Worm (Caenorhabditis elegans): Measurements from ENCODE around the gene fbxa-28.
A peak's percentile ranks its signal among the peaks of the same experiment; 100 is the strongest.

The fbxa-28 gene

DNA sequence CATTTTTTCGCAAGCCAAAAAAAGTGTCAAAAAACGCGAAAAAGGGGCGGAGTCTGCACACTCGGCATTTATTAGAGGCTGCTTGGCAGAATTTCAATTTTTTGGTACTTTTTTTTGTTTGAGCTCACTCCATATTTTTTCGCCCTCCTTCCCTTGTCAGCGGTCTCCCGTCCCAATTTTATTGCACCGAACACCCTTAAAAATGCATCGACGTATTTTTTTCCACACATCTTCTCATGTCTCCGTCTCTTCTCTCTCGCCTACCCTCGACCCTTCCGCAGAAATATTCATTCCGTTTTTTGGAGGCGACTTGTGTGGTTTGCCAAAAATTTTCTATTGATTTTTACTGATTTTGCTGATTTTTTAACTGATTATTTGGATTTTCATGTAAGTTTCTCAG, 28.8 kb downstream of the fbxa-28 start, which contains the start of gene Y82E9BL.18:
Y82E9BL.18 (plus strand) TSS at position 301 of the 400 bp plus-strand sequence.
- no peak for TF ChIP-seq gmeb-1 (tag; optimal IDR thresholded peaks at IDR 0.05)
- no peak for TF ChIP-seq mab-5 (tag; optimal IDR thresholded peaks at IDR 0.05)
- TF ChIP-seq F13H6.1 (tag; optimal IDR thresholded peaks at IDR 0.05): no peak
- TF ChIP-seq ama-1 (optimal IDR thresholded peaks at IDR 0.05): no peak
- TF ChIP-seq ztf-11 (tag; optimal IDR thresholded peaks at IDR 0.05): no peak

DNA sequence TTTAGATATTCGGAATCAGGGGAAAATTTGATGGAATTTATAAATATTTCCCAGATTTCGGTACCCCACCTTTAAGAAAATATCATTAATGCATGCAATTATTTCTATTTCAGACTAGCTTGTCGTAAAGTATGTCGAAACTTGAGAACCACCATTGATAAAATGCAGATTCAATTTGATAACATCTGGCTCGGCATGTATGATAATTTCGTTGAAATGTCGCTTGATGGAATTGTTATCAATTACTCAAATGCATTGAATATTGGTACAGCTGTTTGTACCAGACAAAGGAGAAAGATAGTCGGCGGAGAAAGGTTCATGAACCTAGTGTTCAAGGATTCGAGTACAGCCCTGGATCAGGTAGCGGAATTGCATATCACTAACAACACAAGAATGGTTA, 34.2 kb downstream of the fbxa-28 start, which contains the start of gene Y82E9BL.19:
Y82E9BL.19 (plus strand) TSS at position 123 of the 400 bp plus-strand sequence.
- no peak for TF ChIP-seq ama-1 (optimal IDR thresholded peaks at IDR 0.05)
- TF ChIP-seq fos-1 (tag; optimal IDR thresholded peaks at IDR 0.05): peak; percentile 60

DNA sequence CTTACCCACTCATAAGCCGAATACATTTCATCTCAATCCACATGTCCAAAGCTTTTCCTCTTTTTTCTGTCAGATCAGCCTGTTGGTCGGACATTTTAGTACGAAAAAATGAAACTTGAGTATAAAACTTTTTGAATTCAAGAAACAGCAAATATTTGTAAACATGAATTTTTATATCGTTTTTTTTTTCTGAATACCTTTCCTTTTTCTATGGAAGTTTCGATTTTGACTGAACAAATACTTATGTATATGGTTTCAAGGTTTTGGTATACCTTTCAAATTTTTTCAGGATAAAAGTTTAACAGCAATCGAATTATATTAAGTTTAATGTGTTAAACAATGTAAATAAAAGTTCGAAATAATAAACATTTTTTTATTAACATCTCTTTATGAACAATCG, 42.5 kb downstream of the fbxa-28 start, which contains the start of gene fbxa-5:
fbxa-5 (minus strand) TSS at position 101 of the 400 bp plus-strand sequence.
- TF ChIP-seq nhr-21 (tag; optimal IDR thresholded peaks at IDR 0.05) (no peak), elt-3 (tag; optimal IDR thresholded peaks at IDR 0.05) (no peak), mdl-1 (tag; optimal IDR thresholded peaks at IDR 0.05) (no peak), lin-13 (GFP tag; optimal IDR thresholded peaks at IDR 0.05) (no peak), R02D3.7 (tag; optimal IDR thresholded peaks at IDR 0.05) (no peak), sma-3 (GFP tag; optimal IDR thresholded peaks at IDR 0.05) (no peak), zag-1 (tag; optimal IDR thresholded peaks at IDR 0.05) (no peak), ztf-4 (tag; optimal IDR thresholded peaks at IDR 0.05) (no peak), nhr-129 (tag; optimal IDR thresholded peaks at IDR 0.05) (no peak), sem-4 (tag; optimal IDR thresholded peaks at IDR 0.05) (no peak)

DNA sequence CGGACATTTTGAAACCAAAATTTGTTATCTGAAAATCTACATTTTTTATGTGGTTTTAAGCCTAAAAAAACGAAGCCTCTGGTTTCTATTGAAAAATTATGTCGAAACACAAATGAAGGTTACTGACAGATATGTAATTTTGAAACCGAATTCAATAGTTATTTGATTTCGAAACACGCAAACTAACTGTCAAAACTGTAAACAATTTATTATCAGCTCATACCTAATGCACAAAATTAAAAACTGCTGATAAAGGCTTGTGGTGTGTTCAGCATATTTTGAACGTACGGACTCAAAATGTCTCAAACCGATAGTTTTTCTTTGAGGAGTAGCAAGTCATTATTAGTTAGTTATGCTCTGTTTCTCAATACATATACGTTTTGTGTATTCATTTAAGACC, 44.8 kb downstream of the fbxa-28 start, which contains the start of gene fbxa-26:
fbxa-26 (minus strand) TSS at position 35 of the 400 bp plus-strand sequence.
- peak; percentile 48 for TF ChIP-seq fos-1 (tag; optimal IDR thresholded peaks at IDR 0.05)
- TF ChIP-seq skn-1 (tag; optimal IDR thresholded peaks at IDR 0.05): no peak

DNA sequence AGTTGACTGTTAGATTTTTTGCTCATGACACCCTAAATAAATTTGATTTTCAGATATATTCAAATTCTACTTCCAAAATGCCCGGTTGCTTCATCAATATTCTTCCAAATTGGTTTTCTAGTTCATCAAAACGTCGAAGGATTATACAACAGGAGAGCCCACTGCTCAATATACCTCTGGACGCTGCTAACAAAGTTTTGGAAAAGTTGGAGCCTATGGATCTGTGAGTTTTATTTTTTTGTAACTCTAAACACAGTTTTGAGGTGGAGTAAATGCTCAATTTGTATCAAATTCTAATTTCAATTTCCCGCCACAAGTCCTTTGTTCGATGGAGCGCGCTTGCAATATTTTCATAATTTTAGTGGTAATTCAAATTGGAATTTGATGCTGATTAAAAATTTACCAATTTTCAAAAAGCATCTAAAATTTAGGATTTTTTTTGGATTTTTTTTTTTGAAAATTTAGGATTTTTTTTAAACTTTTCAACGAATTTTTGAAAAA, 45.3 kb downstream of the fbxa-28 start, which contains the start of gene fbxa-27:
fbxa-27 (plus strand) TSS at position 51 of the 501 bp plus-strand sequence.
- TF ChIP-seq elt-1 (tag; optimal IDR thresholded peaks at IDR 0.05) (no peak), unc-62 (GFP tag; optimal IDR thresholded peaks at IDR 0.05) (no peak), F13H6.1 (tag; optimal IDR thresholded peaks at IDR 0.05) (no peak), ama-1 (optimal IDR thresholded peaks at IDR 0.05) (no peak), dmd-4 (tag; optimal IDR thresholded peaks at IDR 0.05) (no peak), lsy-2 (tag; optimal IDR thresholded peaks at IDR 0.05) (no peak), ztf-4 (tag; optimal IDR thresholded peaks at IDR 0.05) (no peak), fos-1 (tag; optimal IDR thresholded peaks at IDR 0.05) (no peak), nhr-23 (tag; optimal IDR thresholded peaks at IDR 0.05) (no peak), zag-1 (tag; optimal IDR thresholded peaks at IDR 0.05) (no peak), nhr-12 (tag; optimal IDR thresholded peaks at IDR 0.05) (no peak)

DNA sequence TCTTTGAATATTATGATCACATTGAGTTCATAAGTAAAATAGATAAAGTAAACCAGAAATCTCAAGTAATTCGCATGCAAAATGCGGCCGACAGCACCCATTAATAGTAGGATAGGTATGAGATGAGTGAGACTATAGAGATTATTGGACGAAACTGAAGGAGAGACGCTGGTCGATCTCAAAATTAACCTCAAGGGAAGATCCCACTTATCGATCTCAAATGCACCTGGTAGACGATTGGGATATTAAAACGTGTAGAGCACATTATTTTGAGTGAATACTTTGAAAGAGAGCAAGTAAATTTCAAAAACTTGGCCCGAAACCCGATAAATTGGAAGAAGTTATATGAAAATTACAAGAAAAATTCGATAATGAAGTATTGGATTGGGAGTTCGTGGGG, 48.0 kb downstream of the fbxa-28 start, which contains the start of gene Y82E9BL.6:
Y82E9BL.6 (minus strand) TSS at position 101 of the 400 bp plus-strand sequence.
- TF ChIP-seq ceh-16 (tag; optimal IDR thresholded peaks at IDR 0.05): no peak
- TF ChIP-seq skn-1 (tag; optimal IDR thresholded peaks at IDR 0.05): no peak
- no peak for TF ChIP-seq alr-1 (tag; optimal IDR thresholded peaks at IDR 0.05)
- TF ChIP-seq sma-9 (GFP tag; optimal IDR thresholded peaks at IDR 0.05): no peak
- no peak for TF ChIP-seq sma-9 (tag; optimal IDR thresholded peaks at IDR 0.05)
- TF ChIP-seq egl-27 (tag; optimal IDR thresholded peaks at IDR 0.05): no peak
- TF ChIP-seq peb-1 (tag; optimal IDR thresholded peaks at IDR 0.05): no peak
- TF ChIP-seq unc-39 (tag; optimal IDR thresholded peaks at IDR 0.05): no peak
- no peak for TF ChIP-seq mab-5 (tag; optimal IDR thresholded peaks at IDR 0.05)
- no peak for TF ChIP-seq mbf-1 (tag; optimal IDR thresholded peaks at IDR 0.05)
- no peak for TF ChIP-seq nhr-77 (tag; optimal IDR thresholded peaks at IDR 0.05)
- no peak for TF ChIP-seq ztf-4 (tag; optimal IDR thresholded peaks at IDR 0.05)
- no peak for TF ChIP-seq aly-2 (tag; optimal IDR thresholded peaks at IDR 0.05)
- no peak for TF ChIP-seq nhr-12 (tag; optimal IDR thresholded peaks at IDR 0.05)
